Worm (Caenorhabditis elegans): ENCODE results near the gene R10E11.6.

- no peak for TF ChIP-seq nhr-23 (tag; optimal IDR thresholded peaks at IDR 0.05)
- no peak for TF ChIP-seq pqm-1 (tag; optimal IDR thresholded peaks at IDR 0.05)
- TF ChIP-seq mdl-1 (tag; optimal IDR thresholded peaks at IDR 0.05), result no peak
These were observed 46.9 kb upstream of the R10E11.6 start, which contains the start of gene dao-6 for ce11 chrIII:9735857-9736256.

Data from whole organism, L3 larva.